Worm (Caenorhabditis elegans) whole organism, L1 larva: ENCODE data around the gene bath-38.
A peak's percentile ranks its signal among the peaks of the same experiment; 100 is the strongest.

Experiments used
- blmp-1 ChIP-seq: fragments of 150-350 bp; optimal IDR thresholded peaks from 2 replicates; lab custom pipeline; 2014; ENCODE audit warnings: missing biosample characterization, missing genetic modification characterization
- nhr-76 ChIP-seq: sonication (generic microtip); optimal IDR thresholded peaks from 2 replicates; lab custom pipeline; 2017; ENCODE audit warnings: missing biosample characterization, missing genetic modification characterization
- rnt-1 ChIP-seq: sonication (generic microtip); optimal IDR thresholded peaks from 2 replicates; lab custom pipeline; 2016; ENCODE audit warnings: mild to moderate bottlenecking, missing genetic modification characterization, moderate library complexity, missing compliant biosample characterization
- unc-62 ChIP-seq: fragments of 150-350 bp; optimal IDR thresholded peaks from 2 replicates; lab custom pipeline; 2014; ENCODE audit warnings: missing biosample characterization, missing genetic modification reagents, missing genetic modification characterization

- TF ChIP-seq nhr-76 (tag; lab: Kevin White, UChicago) (no peak), rnt-1 (tag; lab: Kevin White, UChicago) (no peak), unc-62 (GFP tag; lab: Kevin White, UChicago) (no peak), blmp-1 (tag; lab: Kevin White, UChicago) (peak; percentile 97)
These were observed 600 bp upstream of the bath-38 start for ce11 chrII:10045670-10046069.
